Worm (Caenorhabditis elegans) whole organism, young adult: ENCODE measurements around the gene oac-29.

Experiments
- B0261.1 ChIP-seq: sonication (generic microtip); optimal IDR thresholded peaks from 2 replicates; lab custom pipeline; 2016; ENCODE audit warnings: mild to moderate bottlenecking, missing genetic modification characterization, moderate library complexity, missing compliant biosample characterization
- efl-1 ChIP-seq: fragments of 150-350 bp; optimal IDR thresholded peaks from 2 replicates; lab custom pipeline; 2014; ENCODE audit warnings: missing biosample characterization, missing genetic modification reagents, missing genetic modification characterization
- him-1 ChIP-seq: sonication (generic microtip); optimal IDR thresholded peaks from 2 replicates; lab custom pipeline; 2016; ENCODE audit warnings: missing genotype, missing genetic modification reagents, missing genetic modification characterization, missing compliant biosample characterization
- let-607 ChIP-seq, 2 experiments: fragments of 200-800 bp in 1 of 2; sonication (Bioruptor generic) in 1 of 2; sonication (generic microtip) in 1 of 2; optimal IDR thresholded peaks; 2 replicates each; lab custom pipeline; 2016 to 2018; ENCODE audit warnings: mild to moderate bottlenecking in 2 of 2, missing compliant biosample characterization in 2 of 2, missing genetic modification characterization in 2 of 2, moderate library complexity in 2 of 2, missing genotype in 1 of 2
- lin-54 ChIP-seq: fragments of 200-800 bp; sonication (Bioruptor generic); optimal IDR thresholded peaks from 2 replicates; lab custom pipeline; 2018; ENCODE audit warnings: mild to moderate bottlenecking, missing genetic modification characterization, missing compliant biosample characterization
- lir-1 ChIP-seq: fragments of 200-800 bp; sonication (Bioruptor generic); conservative IDR thresholded peaks from 2 replicates; pipeline ENCODE4 v1.3.6; 2022; ENCODE audit warnings: missing genetic modification reagents, missing genetic modification characterization, missing compliant biosample characterization
- rcor-1 ChIP-seq: fragments of 200-800 bp; sonication (Bioruptor generic); IDR thresholded peaks from 2 replicates; pipeline ENCODE4 v1.3.6; 2022; ENCODE audit warnings: missing genetic modification reagents, missing genetic modification characterization, missing compliant biosample characterization
- unc-130 ChIP-seq: sonication (generic microtip); optimal IDR thresholded peaks from 2 replicates; lab custom pipeline; 2016; ENCODE audit warnings: missing genetic modification reagents, missing genetic modification characterization, missing compliant biosample characterization
- unc-62 ChIP-seq: fragments of 150-350 bp; optimal IDR thresholded peaks from 2 replicates; lab custom pipeline; 2014; ENCODE audit warnings: missing biosample characterization, missing genetic modification reagents, missing genetic modification characterization

- 0 out of 2 replicates have a peak, but pooled peaks have one; percentile 15 for TF ChIP-seq rcor-1 (GFP tag; lab: Robert Waterston, UW)
- no peak for TF ChIP-seq unc-62 (GFP tag; lab: Kevin White, UChicago)
- TF ChIP-seq let-607 (tag; optimal IDR thresholded peaks at IDR 0.05; lab: Kevin White, UChicago), result no peak
- TF ChIP-seq lir-1 (GFP tag; lab: Robert Waterston, UW), result no peak
- no peak for TF ChIP-seq B0261.1 (tag; lab: Kevin White, UChicago)
- TF ChIP-seq unc-130 (GFP tag; lab: Kevin White, UChicago), result no peak
- TF ChIP-seq lin-54, result no peak
- no peak for TF ChIP-seq efl-1 (GFP tag; lab: Kevin White, UChicago)
- no peak for TF ChIP-seq him-1 (tag; lab: Kevin White, UChicago)
These were observed 6.4 kb downstream of the oac-29 start, which contains the start of gene F41E6.12 for ce11 chrV:8629029-8629428.
